Worm (Caenorhabditis elegans): ENCODE measurements around the gene C14F11.7.

DNA sequence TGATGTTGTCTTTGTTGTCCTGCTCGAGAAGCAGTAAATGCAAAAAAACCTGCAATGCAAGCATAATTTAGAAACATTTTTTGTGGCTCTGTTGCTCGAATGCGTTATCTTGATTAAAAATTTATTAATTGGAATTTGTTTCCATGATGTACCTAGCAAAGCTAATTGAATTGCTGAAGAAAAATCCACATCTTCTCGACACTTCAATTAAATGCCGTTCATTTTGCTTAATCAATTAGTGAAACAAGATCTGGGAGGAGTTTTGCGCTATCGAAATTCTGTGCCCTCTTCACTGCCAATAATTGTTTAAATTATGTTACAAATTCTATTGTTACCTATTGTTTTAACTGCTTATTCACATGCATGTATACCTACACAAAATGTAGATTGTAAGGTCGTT lies 32.5 kb downstream of the C14F11.7 start, which contains the start of gene T25B2.3:
- TF ChIP-seq flt-1 (GFP tag; IDR thresholded peaks at IDR 0.05): no peak
- no peak for TF ChIP-seq ztf-23 (GFP tag; IDR thresholded peaks at IDR 0.05)
- no peak for TF ChIP-seq ztf-29 (GFP tag; IDR thresholded peaks at IDR 0.05)
- no peak for TF ChIP-seq cog-1 (tag; optimal IDR thresholded peaks at IDR 0.05)
- TF ChIP-seq med-1 (GFP tag; optimal IDR thresholded peaks at IDR 0.05; ENCODE audit: insufficient read depth): no peak
- TF ChIP-seq T22C8.4 (GFP tag; IDR thresholded peaks at IDR 0.05): no peak
- no peak for TF ChIP-seq tab-1 (GFP tag; IDR thresholded peaks at IDR 0.05)
- no peak for TF ChIP-seq klf-2 (GFP tag; conservative IDR thresholded peaks at IDR 0.05)
- TF ChIP-seq ref-1 (GFP tag; conservative IDR thresholded peaks at IDR 0.05): no peak

Data from whole organism, midembryonic.